2 fruit fly cellular contexts compared by ENCODE assay signal in genomic region chr3R:29876733-29877193, dm6.
TF ChIP-seq lines count a peak whose summit lies in the region.

Gene CG31038 (plus strand): TSS chr3R:29877059.

TF ChIP-seq in whole organism, embryonic, 481 proteins besides CTCF, POLR2A, EP300 and RAD21 (continued from another document and continues in another):
- TF ChIP-seq bowl (GFP tag; IDR thresholded peaks at IDR 0.05; lab: Robert Waterston, UW) (no peak), CG1832 (GFP tag; optimal IDR thresholded peaks at IDR 0.05; lab: Kevin White, UChicago) (no peak), ranshi (GFP tag; IDR thresholded peaks at IDR 0.05; lab: Robert Waterston, UW) (peak; percentile 25; the same call in 1 of the 2 replicates), Hmx (GFP tag; optimal IDR thresholded peaks at IDR 0.05; lab: Kevin White, UChicago) (no peak), tap (tag; optimal IDR thresholded peaks at IDR 0.05; lab: Kevin White, UChicago) (peak; percentile 21), CG3847 (GFP tag; IDR thresholded peaks at IDR 0.05; lab: Robert Waterston, UW) (no peak), oc (tag; optimal IDR thresholded peaks at IDR 0.05; lab: Kevin White, UChicago) (no peak), pum (GFP tag; optimal IDR thresholded peaks at IDR 0.05; lab: Kevin White, UChicago) (no peak), CG43689 (GFP tag; IDR thresholded peaks at IDR 0.05; lab: Robert Waterston, UW) (no peak), dan (GFP tag; IDR thresholded peaks at IDR 0.05; lab: Robert Waterston, UW) (no peak), CG16779 (GFP tag; IDR thresholded peaks at IDR 0.05; lab: Robert Waterston, UW) (no peak), Awh (GFP tag; IDR thresholded peaks at IDR 0.05; lab: Robert Waterston, UW) (no peak; the same call in 1 of the 2 replicates), her (GFP tag; optimal IDR thresholded peaks at IDR 0.05; lab: Kevin White, UChicago) (peak; percentile 54), CG33557 (GFP tag; optimal IDR thresholded peaks at IDR 0.05; lab: Kevin White, UChicago) (no peak), slp2 (GFP tag; optimal IDR thresholded peaks at IDR 0.05; lab: Kevin White, UChicago) (no peak), mld (GFP tag; IDR thresholded peaks at IDR 0.05; lab: Robert Waterston, UW; ENCODE audit: partially characterized antibody) (no peak), ERR (GFP tag; optimal IDR thresholded peaks at IDR 0.05; lab: Kevin White, UChicago) (no peak), zen2 (GFP tag; IDR thresholded peaks at IDR 0.05; lab: Robert Waterston, UW; ENCODE audit: partially characterized antibody) (peak; percentile 74; the same call in 2 of the 3 replicates), CG2116 (GFP tag; optimal IDR thresholded peaks at IDR 0.05; lab: Kevin White, UChicago) (no peak), CG7745 (tag; optimal IDR thresholded peaks at IDR 0.05; lab: Kevin White, UChicago) (no peak), Hr78 (GFP tag; optimal IDR thresholded peaks at IDR 0.05; lab: Kevin White, UChicago) (peak in 1 of 2 experiments; percentile 38), CG1602 (GFP tag; optimal IDR thresholded peaks at IDR 0.05; lab: Kevin White, UChicago) (no peak), MBD-R2 (GFP tag; IDR thresholded peaks at IDR 0.05; lab: Robert Waterston, UW) (peak; percentile 29; the same call in 1 of the 2 replicates), hth (optimal IDR thresholded peaks at IDR 0.05; lab: Kevin White, UChicago) (no peak), pros (GFP tag; optimal IDR thresholded peaks at IDR 0.05; lab: Kevin White, UChicago) (peak; percentile 34), Camta (GFP tag; optimal IDR thresholded peaks at IDR 0.05; lab: Kevin White, UChicago) (no peak), tio (GFP tag; optimal IDR thresholded peaks at IDR 0.05; lab: Kevin White, UChicago) (no peak), Max (GFP tag; optimal IDR thresholded peaks at IDR 0.05; lab: Kevin White, UChicago) (no peak), stc (GFP tag; IDR thresholded peaks at IDR 0.05; lab: Robert Waterston, UW) (0 out of 2 replicates have a peak, but pooled peaks have one; percentile 17), CG14050 (GFP tag; IDR thresholded peaks at IDR 0.05; lab: Robert Waterston, UW) (no peak), mam (GFP tag; optimal IDR thresholded peaks at IDR 0.05; lab: Kevin White, UChicago) (no peak), CG12219 (GFP tag; optimal IDR thresholded peaks at IDR 0.05; lab: Kevin White, UChicago) (peak; percentile 42), gro (GFP tag; optimal IDR thresholded peaks at IDR 0.05; lab: Kevin White, UChicago) (no peak), HmgZ (tag; optimal IDR thresholded peaks at IDR 0.05; lab: Kevin White, UChicago) (no peak), Fer2 (tag; optimal IDR thresholded peaks at IDR 0.05; lab: Kevin White, UChicago) (no peak), tup (GFP tag; optimal IDR thresholded peaks at IDR 0.05; lab: Kevin White, UChicago) (no peak), HLH4C (GFP tag; IDR thresholded peaks at IDR 0.05; lab: Robert Waterston, UW; ENCODE audit: partially characterized antibody) (peak; percentile 42; the same call in 1 of the 3 replicates), Nf-YA (GFP tag; IDR thresholded peaks at IDR 0.05; lab: Robert Waterston, UW) (no peak), CG8089 (GFP tag; optimal IDR thresholded peaks at IDR 0.05; lab: Kevin White, UChicago) (no peak), CG14014 (GFP tag; IDR thresholded peaks at IDR 0.05; lab: Robert Waterston, UW) (no peak), CG17829 (tag; optimal IDR thresholded peaks at IDR 0.05; lab: Kevin White, UChicago) (peak; percentile 20), CG14441 (GFP tag; IDR thresholded peaks at IDR 0.05; lab: Robert Waterston, UW) (no peak), Pdp1 (GFP tag; optimal IDR thresholded peaks at IDR 0.05; lab: Kevin White, UChicago) (no peak), Gsc (GFP tag; IDR thresholded peaks at IDR 0.05; lab: Robert Waterston, UW) (no peak), Chrac-16 (GFP tag; optimal IDR thresholded peaks at IDR 0.05; lab: Kevin White, UChicago) (no peak), ac (GFP tag; optimal IDR thresholded peaks at IDR 0.05; lab: Kevin White, UChicago) (no peak), CG11723 (GFP tag; optimal IDR thresholded peaks at IDR 0.05; lab: Kevin White, UChicago) (peak; percentile 38), CG33213 (GFP tag; optimal IDR thresholded peaks at IDR 0.05; lab: Kevin White, UChicago) (no peak), Sry-δ (GFP tag; optimal IDR thresholded peaks at IDR 0.05; lab: Kevin White, UChicago) (no peak), CG2875 (GFP tag; optimal IDR thresholded peaks at IDR 0.05; lab: Kevin White, UChicago) (no peak), CG5953 (GFP tag; IDR thresholded peaks at IDR 0.05; lab: Robert Waterston, UW) (no peak), Six4 (GFP tag; optimal IDR thresholded peaks at IDR 0.05; lab: Kevin White, UChicago) (no peak), CG15269 (tag; optimal IDR thresholded peaks at IDR 0.05; lab: Kevin White, UChicago) (peak; percentile 3), ro (GFP tag; IDR thresholded peaks at IDR 0.05; lab: Robert Waterston, UW) (no peak), gfzf (GFP tag; optimal IDR thresholded peaks at IDR 0.05; lab: Kevin White, UChicago) (no peak), CG16813 (GFP tag; IDR thresholded peaks at IDR 0.05; lab: Robert Waterston, UW; ENCODE audit: partially characterized antibody) (peak; percentile 37; the same call in 1 of the 3 replicates), CG10366 (GFP tag; IDR thresholded peaks at IDR 0.05; lab: Robert Waterston, UW) (no peak), Ets65A (GFP tag; lab: Kevin White, UChicago) (no peak), pan (optimal IDR thresholded peaks at IDR 0.05; lab: Kevin White, UChicago) (no peak), pan (GFP tag; optimal IDR thresholded peaks at IDR 0.05 in 1 of 2, IDR thresholded peaks at IDR 0.05 in 1 of 2) (peak in 1 of 2 experiments; percentile 62), Bteb2 (GFP tag; optimal IDR thresholded peaks at IDR 0.05; lab: Kevin White, UChicago) (no peak), CG10274 (GFP tag; optimal IDR thresholded peaks at IDR 0.05; lab: Kevin White, UChicago) (no peak), CG7963 (GFP tag; IDR thresholded peaks at IDR 0.05; lab: Robert Waterston, UW; ENCODE audit: partially characterized antibody) (peak; percentile 33; the same call in 1 of the 3 replicates), D19B (GFP tag; optimal IDR thresholded peaks at IDR 0.05; lab: Kevin White, UChicago) (no peak), CG11456 (GFP tag; IDR thresholded peaks at IDR 0.05; lab: Robert Waterston, UW) (no peak), zf30C (GFP tag; optimal IDR thresholded peaks at IDR 0.05; lab: Kevin White, UChicago) (no peak)

TF ChIP-seq in whole organism, prepupa, 60 proteins besides CTCF, POLR2A, EP300 and RAD21 (continued from another document):
- TF ChIP-seq cyc (GFP tag; optimal IDR thresholded peaks at IDR 0.05; lab: Kevin White, UChicago) (peak; percentile 30), Gug (GFP tag; IDR thresholded peaks at IDR 0.05; lab: Robert Waterston, UW) (no peak), Blimp-1 (GFP tag; optimal IDR thresholded peaks at IDR 0.05; lab: Kevin White, UChicago) (peak; percentile 18), esn (GFP tag; optimal IDR thresholded peaks at IDR 0.05; lab: Kevin White, UChicago) (peak; percentile 68), CG6276 (GFP tag; optimal IDR thresholded peaks at IDR 0.05; lab: Kevin White, UChicago) (peak; percentile 57), pdm3 (GFP tag; optimal IDR thresholded peaks at IDR 0.05; lab: Kevin White, UChicago) (peak; percentile 63)
